Fruit fly (Drosophila melanogaster) whole organism, embryonic: ENCODE measurements around the gene ATPsynO.

Source experiments
- Ada2b ChIP-seq: fragments of 200-800 bp; sonication (Bioruptor generic); IDR thresholded peaks from 2 replicates; pipeline ENCODE4 v1.3.6; 2022; ENCODE audit warnings: missing biosample characterization, missing genetic modification characterization
- Adf1 ChIP-seq: fragments of 200-800 bp; sonication (Bioruptor generic); IDR thresholded peaks from 2 replicates; pipeline ENCODE4 v1.3.6; 2022; ENCODE audit warnings: missing biosample characterization, missing genetic modification characterization
- Atf-2 ChIP-seq: fragments of 200-800 bp; sonication (Bioruptor generic); optimal IDR thresholded peaks from 2 replicates; lab custom pipeline; 2016; ENCODE audit warnings: missing biosample characterization, missing genetic modification characterization
- Awh ChIP-seq: fragments of 200-800 bp; sonication (Bioruptor generic); IDR thresholded peaks from 2 replicates; pipeline ENCODE4, ENCODE4 v1.3.6; 2022; ENCODE audit warnings: missing biosample characterization, missing genetic modification characterization
- B-H1 ChIP-seq: fragments of 200-800 bp; sonication (Bioruptor generic); IDR thresholded peaks from 3 replicates; pipeline ENCODE4 v1.3.6; 2022; ENCODE audit warnings: missing biosample characterization, missing genetic modification characterization
- Bgb ChIP-seq: fragments of 200-800 bp; sonication (Bioruptor generic); IDR thresholded peaks from 2 replicates; pipeline ENCODE4 v1.3.6; 2022; ENCODE audit warnings: missing biosample characterization, missing genetic modification characterization; ENCODE audit not compliant: partially characterized antibody
- CG10321 ChIP-seq: fragments of 200-800 bp; sonication (Bioruptor generic); IDR thresholded peaks from 2 replicates; pipeline ENCODE4 v1.3.6; 2022; ENCODE audit warnings: missing biosample characterization, missing genetic modification characterization
- CG10543 ChIP-seq: fragments of 200-800 bp; sonication (Bioruptor generic); optimal IDR thresholded peaks from 3 replicates; lab custom pipeline; 2017; ENCODE audit warnings: missing biosample characterization, mild to moderate bottlenecking, missing genetic modification characterization, moderate library complexity
- CG11093 ChIP-seq: fragments of 200-800 bp; sonication (Bioruptor generic); IDR thresholded peaks from 3 replicates; pipeline ENCODE4 v1.3.6; 2022; ENCODE audit warnings: missing biosample characterization, missing genetic modification characterization
- CG11560 ChIP-seq: fragments of 200-800 bp; sonication (Bioruptor generic); IDR thresholded peaks from 3 replicates; pipeline ENCODE4 v1.3.6; 2022; ENCODE audit warnings: missing biosample characterization, missing genetic modification characterization
- CG1233 ChIP-seq: fragments of 200-800 bp; sonication (Bioruptor generic); optimal IDR thresholded peaks from 4 replicates; lab custom pipeline; 2018; ENCODE audit warnings: missing biosample characterization, mild to moderate bottlenecking, missing genetic modification characterization
- CG14667 ChIP-seq: fragments of 200-800 bp; sonication (Bioruptor generic); IDR thresholded peaks from 2 replicates; pipeline ENCODE4 v1.3.6; 2022; ENCODE audit warnings: missing biosample characterization, missing genetic modification characterization
- CG15011 ChIP-seq: fragments of 200-800 bp; sonication (Bioruptor generic); optimal IDR thresholded peaks from 3 replicates; lab custom pipeline; 2018; ENCODE audit warnings: missing biosample characterization, mild to moderate bottlenecking, missing genetic modification characterization
- CG15073 ChIP-seq: fragments of 200-800 bp; sonication (Bioruptor generic); optimal IDR thresholded peaks from 2 replicates; lab custom pipeline; 2016; ENCODE audit warnings: missing biosample characterization, missing genetic modification characterization
- CG1832 ChIP-seq: fragments of 200-800 bp; sonication (Bioruptor generic); optimal IDR thresholded peaks from 2 replicates; lab custom pipeline; 2017; ENCODE audit warnings: missing biosample characterization, mild to moderate bottlenecking, missing genetic modification characterization, inconsistent platforms
- CG3163 ChIP-seq: fragments of 200-800 bp; sonication (Bioruptor generic); optimal IDR thresholded peaks from 3 replicates; lab custom pipeline; 2016; ENCODE audit warnings: missing biosample characterization, missing genetic modification characterization
- CG6175 ChIP-seq: fragments of 200-800 bp; sonication (Bioruptor generic); IDR thresholded peaks from 3 replicates; pipeline ENCODE4 v1.3.6; 2022; ENCODE audit warnings: missing biosample characterization, missing genetic modification characterization
- CG6791 ChIP-seq: fragments of 200-800 bp; sonication (Bioruptor generic); IDR thresholded peaks from 3 replicates; pipeline ENCODE4 v1.3.6; 2022; ENCODE audit warnings: missing biosample characterization, missing genetic modification characterization; ENCODE audit not compliant: partially characterized antibody
- CG7839 ChIP-seq: fragments of 200-800 bp; sonication (Bioruptor generic); optimal IDR thresholded peaks from 3 replicates; lab custom pipeline; 2018; ENCODE audit warnings: missing biosample characterization, mild to moderate bottlenecking, missing genetic modification characterization, moderate library complexity
- CG8089 ChIP-seq: fragments of 200-800 bp; sonication (Bioruptor generic); optimal IDR thresholded peaks from 3 replicates; lab custom pipeline; 2016; ENCODE audit warnings: missing biosample characterization, missing genetic modification characterization
- CG8281 ChIP-seq: fragments of 200-800 bp; sonication (Bioruptor generic); optimal IDR thresholded peaks from 2 replicates; lab custom pipeline; 2018; ENCODE audit warnings: missing biosample characterization, mild to moderate bottlenecking, missing genetic modification characterization, moderate library complexity
- CG8478 ChIP-seq: fragments of >200 bp; optimal IDR thresholded peaks from 2 replicates; lab custom pipeline; 2018
- E2f1 ChIP-seq: fragments of 200-800 bp; sonication (Bioruptor generic); IDR thresholded peaks from 2 replicates; pipeline ENCODE4 v1.3.6; 2022; ENCODE audit warnings: missing biosample characterization, missing genetic modification characterization
- H15 ChIP-seq: fragments of 200-800 bp; sonication (Bioruptor generic); IDR thresholded peaks from 3 replicates; pipeline ENCODE4 v1.3.6; 2022; ENCODE audit warnings: missing biosample characterization, missing genetic modification characterization
- Lhr ChIP-seq: fragments of 200-800 bp; sonication (Bioruptor generic); optimal IDR thresholded peaks from 3 replicates; lab custom pipeline; 2017; ENCODE audit warnings: mild to moderate bottlenecking, missing biosample characterization, missing genetic modification reagents, missing genetic modification characterization
- Lim3 ChIP-seq: fragments of 200-800 bp; sonication (Bioruptor generic); IDR thresholded peaks from 2 replicates; pipeline ENCODE4 v1.3.6; 2022; ENCODE audit warnings: missing biosample characterization, missing genetic modification characterization
- MBD-R2 ChIP-seq: fragments of 200-800 bp; sonication (Bioruptor generic); IDR thresholded peaks from 2 replicates; pipeline ENCODE4 v1.3.6; 2022; ENCODE audit warnings: missing biosample characterization, missing genetic modification characterization
- Med ChIP-seq: fragments of 200-800 bp; sonication (Bioruptor generic); peaks from one replicate; lab custom pipeline; 2016; ENCODE audit warnings: missing biosample characterization, missing genetic modification characterization, mild to moderate bottlenecking, inconsistent platforms, moderate library complexity
- Meics ChIP-seq: fragments of 200-800 bp; sonication (Bioruptor generic); optimal IDR thresholded peaks from 2 replicates; lab custom pipeline; 2017; ENCODE audit warnings: missing biosample characterization, mild to moderate bottlenecking, missing genetic modification characterization
- NfI ChIP-seq: fragments of 200-800 bp; sonication (Bioruptor generic); optimal IDR thresholded peaks from 3 replicates; lab custom pipeline; 2018; ENCODE audit warnings: missing biosample characterization, mild to moderate bottlenecking, missing genetic modification characterization, moderate library complexity
- Taf1 ChIP-seq: fragments of 200-800 bp; sonication (Bioruptor generic); IDR thresholded peaks from 2 replicates; pipeline ENCODE4 v1.3.6; 2022; ENCODE audit warnings: missing biosample characterization, missing genetic modification characterization
- al ChIP-seq: fragments of 200-800 bp; sonication (Bioruptor generic); IDR thresholded peaks from 2 replicates; pipeline ENCODE4 v1.3.6; 2022; ENCODE audit warnings: missing biosample characterization, missing genetic modification characterization
- ap ChIP-seq: fragments of 200-800 bp; sonication (Bioruptor generic); IDR thresholded peaks from 2 replicates; pipeline ENCODE4 v1.3.6; 2022; ENCODE audit warnings: missing biosample characterization, missing genetic modification characterization
- bbx ChIP-seq: fragments of 200-800 bp; sonication (Bioruptor generic); IDR thresholded peaks from 2 replicates; pipeline ENCODE4 v1.3.6; 2022; ENCODE audit warnings: missing biosample characterization, missing genetic modification characterization; ENCODE audit not compliant: partially characterized antibody
- da ChIP-seq: fragments of 200-800 bp; sonication (Bioruptor generic); optimal IDR thresholded peaks from 2 replicates; lab custom pipeline; 2016; ENCODE audit warnings: missing biosample characterization, missing genetic modification characterization
- dysf ChIP-seq: fragments of 200-800 bp; sonication (Bioruptor generic); IDR thresholded peaks from 3 replicates; pipeline ENCODE4 v1.3.6; 2022; ENCODE audit warnings: missing biosample characterization, missing genetic modification characterization
- ems ChIP-seq: fragments of 200-800 bp; sonication (Bioruptor generic); optimal IDR thresholded peaks from 3 replicates; lab custom pipeline; 2016; ENCODE audit warnings: missing biosample characterization, missing genetic modification characterization
- esg ChIP-seq: fragments of 200-800 bp; sonication (Bioruptor generic); conservative IDR thresholded peaks from 2 replicates; pipeline ENCODE4 v1.3.6; 2022; ENCODE audit warnings: missing biosample characterization, missing genetic modification characterization
- gfzf ChIP-seq: fragments of 200-800 bp; sonication (Bioruptor generic); optimal IDR thresholded peaks from 2 replicates; lab custom pipeline; 2016; ENCODE audit warnings: missing biosample characterization, mild to moderate bottlenecking, missing genetic modification characterization, moderate library complexity
- inv ChIP-seq: fragments of 200-800 bp; sonication (Bioruptor generic); IDR thresholded peaks from 2 replicates; pipeline ENCODE4 v1.3.6; 2022; ENCODE audit warnings: missing biosample characterization, missing genetic modification characterization; ENCODE audit not compliant: partially characterized antibody
- mirr ChIP-seq: fragments of 200-800 bp; sonication (Bioruptor generic); optimal IDR thresholded peaks from 3 replicates; lab custom pipeline; 2018; ENCODE audit warnings: missing biosample characterization, mild to moderate bottlenecking, missing genetic modification characterization
- nau ChIP-seq: fragments of 200-800 bp; sonication (Bioruptor generic); optimal IDR thresholded peaks from 3 replicates; lab custom pipeline; 2017; ENCODE audit warnings: missing biosample characterization, mild to moderate bottlenecking, missing genetic modification characterization, missing genetic modification reagents
- nmo ChIP-seq: fragments of 200-800 bp; sonication (Bioruptor generic); optimal IDR thresholded peaks from 2 replicates; lab custom pipeline; 2018; ENCODE audit warnings: missing biosample characterization, mild to moderate bottlenecking, missing genetic modification characterization, moderate library complexity
- otp ChIP-seq: fragments of 200-800 bp; sonication (Bioruptor generic); IDR thresholded peaks from 3 replicates; pipeline ENCODE4, ENCODE4 v1.3.6; 2022; ENCODE audit warnings: missing biosample characterization, missing genetic modification characterization
- pnt ChIP-seq: fragments of 200-800 bp; sonication (Bioruptor generic); optimal IDR thresholded peaks from 3 replicates; lab custom pipeline; 2016; ENCODE audit warnings: missing biosample characterization, missing genetic modification characterization
- sc ChIP-seq, 3 experiments: fragments of >200 bp in 2 of 3; fragments of 200-800 bp in 1 of 3; sonication (Bioruptor generic) in 1 of 3; optimal IDR thresholded peaks; 2 replicates in 2 of 3; 3 replicates in 1 of 3; lab custom pipeline; 2017; ENCODE audit warnings: mild to moderate bottlenecking in 1 of 3, missing biosample characterization in 1 of 3, missing genetic modification characterization in 1 of 3, missing genetic modification reagents in 1 of 3
- sens ChIP-seq: fragments of 200-800 bp; sonication (Bioruptor generic); peaks from one replicate; lab custom pipeline; 2016; ENCODE audit warnings: missing biosample characterization, missing genetic modification characterization
- stc ChIP-seq: fragments of 200-800 bp; sonication (Bioruptor generic); IDR thresholded peaks from 2 replicates; pipeline ENCODE4 v1.3.6; 2022; ENCODE audit warnings: missing biosample characterization, missing genetic modification characterization
- trh ChIP-seq: fragments of 200-800 bp; sonication (Bioruptor generic); optimal IDR thresholded peaks from 2 replicates; lab custom pipeline; 2016; ENCODE audit warnings: missing biosample characterization, missing genetic modification characterization
- tx ChIP-seq: fragments of 200-800 bp; sonication (Bioruptor generic); optimal IDR thresholded peaks from 2 replicates; lab custom pipeline; 2016; ENCODE audit warnings: missing biosample characterization, missing genetic modification characterization
- wdn ChIP-seq: fragments of 200-800 bp; sonication (Bioruptor generic); IDR thresholded peaks from 2 replicates; pipeline ENCODE4 v1.3.6; 2022; ENCODE audit warnings: missing biosample characterization, missing genetic modification characterization
- z ChIP-seq: fragments of 200-800 bp; sonication (Bioruptor generic); IDR thresholded peaks from 3 replicates; pipeline ENCODE4 v1.3.6; 2022; ENCODE audit warnings: missing biosample characterization, missing genetic modification characterization

The ATPsynO gene

dm6 chr3R:15225279-15225730 is 40.1 kb upstream of the ATPsynO start, which contains the start of the genes CG31344 and Caf1-55 (continued):
- TF ChIP-seq NfI (GFP tag; lab: Kevin White, UChicago) (no peak), mirr (GFP tag; lab: Kevin White, UChicago) (no peak), otp (GFP tag; lab: Robert Waterston, UW) (no peak), dysf (GFP tag; lab: Robert Waterston, UW) (no peak), pnt (GFP tag; lab: Kevin White, UChicago) (no peak), sc (optimal IDR thresholded peaks at IDR 0.05; lab: Kevin White, UChicago) (no peak), sc (GFP tag; optimal IDR thresholded peaks at IDR 0.05; lab: Kevin White, UChicago) (no peak), CG11093 (GFP tag; lab: Robert Waterston, UW) (no peak), CG15011 (GFP tag; lab: Kevin White, UChicago) (no peak), sens (GFP tag; lab: Kevin White, UChicago) (peak; percentile 70), da (GFP tag; lab: Kevin White, UChicago) (no peak), Adf1 (GFP tag; lab: Robert Waterston, UW) (no peak; the same call in 1 of the 2 replicates), z (GFP tag; lab: Robert Waterston, UW) (no peak), CG10321 (GFP tag; lab: Robert Waterston, UW) (no peak), Atf-2 (GFP tag; lab: Kevin White, UChicago) (no peak), Meics (GFP tag; lab: Kevin White, UChicago) (no peak), esg (GFP tag; lab: Robert Waterston, UW) (no peak), CG15073 (no peak), Med (GFP tag; lab: Kevin White, UChicago) (peak; percentile 74), ems (GFP tag; lab: Kevin White, UChicago) (no peak), CG8281 (tag; lab: Kevin White, UChicago) (no peak), H15 (GFP tag; lab: Robert Waterston, UW) (no peak), CG10543 (no peak), wdn (GFP tag; lab: Robert Waterston, UW) (no peak), CG8089 (GFP tag; lab: Kevin White, UChicago) (no peak), CG1233 (no peak), stc (GFP tag; lab: Robert Waterston, UW) (no peak), Ada2b (GFP tag; lab: Robert Waterston, UW) (no peak), bbx (GFP tag; lab: Robert Waterston, UW) (peak; percentile 84), Lhr (peak; percentile 76), CG11560 (tag; lab: Robert Waterston, UW) (peak; percentile 91), gfzf (GFP tag; lab: Kevin White, UChicago) (peak; percentile 93), Bgb (GFP tag; lab: Robert Waterston, UW) (peak; percentile 87), nau (GFP tag; lab: Kevin White, UChicago) (no peak), B-H1 (GFP tag; lab: Robert Waterston, UW) (no peak), inv (GFP tag; lab: Robert Waterston, UW) (peak; percentile 58; the same call in 1 of the 2 replicates), Lim3 (GFP tag; lab: Robert Waterston, UW) (no peak), al (GFP tag; lab: Robert Waterston, UW) (no peak), CG3163 (GFP tag; lab: Kevin White, UChicago) (no peak), CG1832 (GFP tag; lab: Kevin White, UChicago) (no peak), CG14667 (no peak), tx (GFP tag; lab: Kevin White, UChicago) (peak; percentile 24), CG6175 (no peak), CG6791 (GFP tag; lab: Robert Waterston, UW) (peak; percentile 88), Awh (no peak), MBD-R2 (GFP tag; lab: Robert Waterston, UW) (peak; percentile 82), CG7839 (tag; lab: Kevin White, UChicago) (no peak), E2f1 (GFP tag; lab: Robert Waterston, UW) (no peak), trh (GFP tag; lab: Kevin White, UChicago) (no peak), ap (GFP tag; lab: Robert Waterston, UW) (no peak), nmo (GFP tag; lab: Kevin White, UChicago) (peak; percentile 47), CG8478 (no peak), Taf1 (GFP tag; lab: Robert Waterston, UW) (no peak)
